Worm (Caenorhabditis elegans): ENCODE results near the gene F48F7.5.

DNA sequence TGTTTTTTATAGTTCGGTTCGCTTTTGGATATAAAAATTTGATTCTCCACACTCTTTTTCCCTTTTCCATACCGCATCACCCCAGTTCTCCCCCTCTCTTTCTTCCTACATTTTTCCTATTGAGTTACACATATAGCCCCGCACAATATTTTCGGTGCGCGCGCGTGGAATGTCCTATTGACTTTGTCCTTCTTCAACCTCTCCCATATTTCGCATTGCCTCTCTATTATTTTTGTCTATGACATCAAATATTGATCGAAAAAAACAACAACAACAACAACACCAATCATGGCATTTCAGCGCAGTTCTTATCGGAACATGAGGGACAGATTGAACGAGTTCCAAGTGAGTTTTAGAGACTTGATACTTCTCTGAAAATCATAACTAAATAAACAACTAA is 15.6 kb upstream of the F48F7.5 start, which contains the start of gene syx-2:
- TF ChIP-seq ztf-29 (GFP tag; IDR thresholded peaks at IDR 0.05) (no peak), ztf-23 (GFP tag; IDR thresholded peaks at IDR 0.05) (no peak), cog-1 (tag; optimal IDR thresholded peaks at IDR 0.05) (no peak), med-1 (GFP tag; optimal IDR thresholded peaks at IDR 0.05; ENCODE audit: insufficient read depth) (no peak), ref-1 (GFP tag; conservative IDR thresholded peaks at IDR 0.05) (no peak), flt-1 (GFP tag; IDR thresholded peaks at IDR 0.05) (no peak), tab-1 (GFP tag; IDR thresholded peaks at IDR 0.05) (no peak), T22C8.4 (GFP tag; IDR thresholded peaks at IDR 0.05) (no peak)
